Worm (Caenorhabditis elegans) whole organism, young adult: ENCODE data around the gene csr-1.

Experiments
- C06A6.2 ChIP-seq: fragments of 200-800 bp; sonication (Bioruptor generic); conservative IDR thresholded peaks from 2 replicates; pipeline ENCODE4 v1.3.6; 2022; ENCODE audit warnings: missing genetic modification characterization, missing compliant biosample characterization
- C17E4.6 ChIP-seq: fragments of 200-800 bp; sonication (Bioruptor generic); IDR thresholded peaks from 2 replicates; pipeline ENCODE4 v1.3.6; 2022; ENCODE audit warnings: missing genetic modification reagents, missing genetic modification characterization, missing compliant biosample characterization
- D2030.7 ChIP-seq: fragments of 200-800 bp; sonication (Bioruptor generic); IDR thresholded peaks from 2 replicates; pipeline ENCODE4 v1.3.6; 2022; ENCODE audit warnings: missing genetic modification reagents, missing genetic modification characterization, missing compliant biosample characterization
- F33H1.4 ChIP-seq: fragments of 200-800 bp; sonication (Bioruptor generic); IDR thresholded peaks from 2 replicates; pipeline ENCODE4 v1.3.6; 2022; ENCODE audit warnings: missing genetic modification reagents, missing genetic modification characterization, missing compliant biosample characterization
- F37B4.10 ChIP-seq: fragments of 200-800 bp; sonication (Bioruptor generic); IDR thresholded peaks from 2 replicates; pipeline ENCODE4 v1.3.6; 2022; ENCODE audit warnings: missing genetic modification characterization, missing compliant biosample characterization
- F49E8.2 ChIP-seq: sonication (generic microtip); optimal IDR thresholded peaks from 3 replicates; lab custom pipeline; 2017; ENCODE audit warnings: missing genetic modification characterization, mild to moderate bottlenecking, missing compliant biosample characterization, antibody characterized with exemption, moderate library complexity; ENCODE audit not compliant: insufficient read depth
- K11D2.4 ChIP-seq: fragments of 200-800 bp; sonication (Bioruptor generic); IDR thresholded peaks from 2 replicates; pipeline ENCODE4 v1.3.6; 2022; ENCODE audit warnings: missing genetic modification reagents, missing genetic modification characterization, missing compliant biosample characterization
- K12H6.12 ChIP-seq: fragments of 200-800 bp; sonication (Bioruptor generic); optimal IDR thresholded peaks from 2 replicates; lab custom pipeline; 2018; ENCODE audit warnings: mild to moderate bottlenecking, missing genetic modification characterization, missing compliant biosample characterization
- Y95B8A.8 ChIP-seq: fragments of 200-800 bp; sonication (Bioruptor generic); IDR thresholded peaks from 2 replicates; pipeline ENCODE4 v1.3.6; 2022; ENCODE audit warnings: missing genetic modification reagents, missing genetic modification characterization, missing compliant biosample characterization
- aptf-2 ChIP-seq: fragments of 200-800 bp; sonication (Bioruptor generic); conservative IDR thresholded peaks from 2 replicates; pipeline ENCODE4 v1.3.6; 2022; ENCODE audit warnings: missing genetic modification reagents, missing genetic modification characterization, missing compliant biosample characterization
- aptf-3 ChIP-seq: fragments of 200-800 bp; sonication (Bioruptor generic); IDR thresholded peaks from 2 replicates; pipeline ENCODE4 v1.3.6; 2022; ENCODE audit warnings: missing genetic modification characterization, missing compliant biosample characterization
- cebp-1 ChIP-seq, 2 experiments: fragments of 200-800 bp in 1 of 2; sonication (Bioruptor generic) in 1 of 2; sonication (generic microtip) in 1 of 2; IDR thresholded peaks in 1 of 2; optimal IDR thresholded peaks in 1 of 2; 2 replicates each; pipeline versions ENCODE4 v1.3.6 to Lab custom; 2017 to 2022; ENCODE audit warnings: missing compliant biosample characterization in 2 of 2, missing genetic modification characterization in 2 of 2, mild to moderate bottlenecking in 1 of 2, missing genetic modification reagents in 1 of 2, moderate library complexity in 1 of 2
- ceh-79 ChIP-seq: sonication (generic microtip); optimal IDR thresholded peaks from 2 replicates; lab custom pipeline; 2017; ENCODE audit warnings: mild to moderate bottlenecking, missing genetic modification characterization, missing compliant biosample characterization
- ceh-91 ChIP-seq: fragments of 200-800 bp; sonication (Bioruptor generic); IDR thresholded peaks from 2 replicates; pipeline ENCODE4 v1.3.6; 2022; ENCODE audit warnings: missing genetic modification reagents, missing genetic modification characterization, missing compliant biosample characterization
- dox-1 ChIP-seq: fragments of 200-800 bp; sonication (Bioruptor generic); IDR thresholded peaks from 2 replicates; pipeline ENCODE4 v1.3.6; 2022; ENCODE audit warnings: missing genetic modification reagents, missing genetic modification characterization, missing compliant biosample characterization
- efl-1 ChIP-seq: fragments of 150-350 bp; optimal IDR thresholded peaks from 2 replicates; lab custom pipeline; 2014; ENCODE audit warnings: missing biosample characterization, missing genetic modification reagents, missing genetic modification characterization
- egl-18 ChIP-seq: fragments of 200-800 bp; sonication (Bioruptor generic); IDR thresholded peaks from 2 replicates; pipeline ENCODE4 v1.3.6; 2022; ENCODE audit warnings: missing genetic modification reagents, missing genetic modification characterization, missing compliant biosample characterization
- egl-44 ChIP-seq: fragments of 200-800 bp; sonication (Bioruptor generic); IDR thresholded peaks from 2 replicates; pipeline ENCODE4 v1.3.6; 2022; ENCODE audit warnings: missing genetic modification reagents, missing genetic modification characterization, missing compliant biosample characterization
- ekl-4 ChIP-seq: fragments of 200-800 bp; sonication (Bioruptor generic); IDR thresholded peaks from 2 replicates; pipeline ENCODE4 v1.3.6; 2022; ENCODE audit warnings: missing genetic modification reagents, missing genetic modification characterization, missing compliant biosample characterization
- gei-17 ChIP-seq: fragments of 200-800 bp; sonication (Bioruptor generic); optimal IDR thresholded peaks from 2 replicates; lab custom pipeline; 2018; ENCODE audit warnings: mild to moderate bottlenecking, missing genetic modification characterization, missing compliant biosample characterization
- hlh-26 ChIP-seq: fragments of 200-800 bp; sonication (Bioruptor generic); conservative IDR thresholded peaks from 2 replicates; pipeline ENCODE4 v1.3.6; 2022; ENCODE audit warnings: missing genetic modification reagents, missing genetic modification characterization, missing compliant biosample characterization
- hmg-1.2 ChIP-seq: fragments of 200-800 bp; sonication (Bioruptor generic); IDR thresholded peaks from 2 replicates; pipeline ENCODE4 v1.3.6; 2022; ENCODE audit warnings: missing genetic modification reagents, missing genetic modification characterization, missing compliant biosample characterization
- hrde-1 ChIP-seq: sonication (generic microtip); optimal IDR thresholded peaks from 2 replicates; lab custom pipeline; 2016; ENCODE audit warnings: missing genetic modification characterization, mild to moderate bottlenecking, missing compliant biosample characterization, moderate library complexity, missing genotype, missing genetic modification reagents, borderline replicate concordance
- let-526 ChIP-seq: fragments of 200-800 bp; sonication (Bioruptor generic); IDR thresholded peaks from 2 replicates; pipeline ENCODE4 v1.3.6; 2022; ENCODE audit warnings: missing genetic modification reagents, missing genetic modification characterization, missing compliant biosample characterization
- lin-35 ChIP-seq, 3 experiments: fragments of 150-350 bp in 2 of 3; sonication (generic microtip) in 1 of 3; optimal IDR thresholded peaks; 2 replicates each; lab custom pipeline; 2014 to 2018; ENCODE audit warnings: missing biosample characterization in 3 of 3, missing genetic modification characterization in 3 of 3, missing genetic modification reagents in 3 of 3
- lsl-1 ChIP-seq: fragments of 200-800 bp; sonication (Bioruptor generic); optimal IDR thresholded peaks from 2 replicates; lab custom pipeline; 2018; ENCODE audit warnings: mild to moderate bottlenecking, missing genetic modification characterization, moderate library complexity, missing compliant biosample characterization
- lsy-27 ChIP-seq: sonication (generic microtip); optimal IDR thresholded peaks from 2 replicates; lab custom pipeline; 2017; ENCODE audit warnings: missing genetic modification characterization, mild to moderate bottlenecking, missing compliant biosample characterization, antibody characterized with exemption, missing genotype, borderline replicate concordance; ENCODE audit not compliant: insufficient read depth
- madf-3 ChIP-seq: fragments of 200-800 bp; sonication (Bioruptor generic); IDR thresholded peaks from 2 replicates; pipeline ENCODE4 v1.3.6; 2022; ENCODE audit warnings: missing genetic modification reagents, missing genetic modification characterization, missing compliant biosample characterization
- nhr-179 ChIP-seq: sonication (generic microtip); optimal IDR thresholded peaks from 2 replicates; lab custom pipeline; 2016; ENCODE audit warnings: mild to moderate bottlenecking, missing genetic modification characterization, missing compliant biosample characterization
- rcor-1 ChIP-seq: fragments of 200-800 bp; sonication (Bioruptor generic); IDR thresholded peaks from 2 replicates; pipeline ENCODE4 v1.3.6; 2022; ENCODE audit warnings: missing genetic modification reagents, missing genetic modification characterization, missing compliant biosample characterization
- rec-8 ChIP-seq, 2 experiments: sonication (generic microtip); optimal IDR thresholded peaks; 2 replicates each; lab custom pipeline; 2016; ENCODE audit warnings: mild to moderate bottlenecking in 2 of 2, missing genetic modification characterization in 2 of 2, missing genetic modification reagents in 2 of 2, missing genotype in 2 of 2, missing biosample characterization in 1 of 2, missing compliant biosample characterization in 1 of 2, moderate library complexity in 1 of 2
- snpc-1.1 ChIP-seq: sonication (generic microtip); optimal IDR thresholded peaks from 2 replicates; lab custom pipeline; 2017; ENCODE audit warnings: missing genetic modification characterization, mild to moderate bottlenecking, missing compliant biosample characterization, antibody characterized with exemption, moderate library complexity, missing genotype, missing genetic modification reagents; ENCODE audit not compliant: insufficient read depth
- snpc-1.3 ChIP-seq: sonication (generic microtip); optimal IDR thresholded peaks from 2 replicates; lab custom pipeline; 2017; ENCODE audit warnings: missing genetic modification characterization, mild to moderate bottlenecking, missing compliant biosample characterization, antibody characterized with exemption, moderate library complexity, missing genotype, missing genetic modification reagents; ENCODE audit not compliant: insufficient read depth
- snpc-3.4 ChIP-seq: sonication (generic microtip); optimal IDR thresholded peaks from 2 replicates; lab custom pipeline; 2017; ENCODE audit warnings: missing genetic modification characterization, mild to moderate bottlenecking, missing compliant biosample characterization, antibody characterized with exemption, moderate library complexity, missing genotype, missing genetic modification reagents
- snpc-4 ChIP-seq, 5 experiments: fragments of 150-350 bp in 1 of 5; sonication (generic microtip) in 4 of 5; optimal IDR thresholded peaks; 2 replicates each; lab custom pipeline; 2014 to 2018; ENCODE audit warnings: missing genetic modification characterization in 5 of 5, missing biosample characterization in 3 of 5, antibody characterized with exemption in 2 of 5, mild to moderate bottlenecking in 2 of 5, missing compliant biosample characterization in 2 of 5, missing genotype in 2 of 5, moderate library complexity in 2 of 5, missing genetic modification reagents in 1 of 5
- tlf-1 ChIP-seq: fragments of 200-800 bp; sonication (Bioruptor generic); optimal IDR thresholded peaks from 2 replicates; lab custom pipeline; 2018; ENCODE audit warnings: mild to moderate bottlenecking, missing genetic modification characterization, missing compliant biosample characterization
- zfh-2 ChIP-seq: fragments of 200-800 bp; sonication (Bioruptor generic); conservative IDR thresholded peaks from 2 replicates; pipeline ENCODE4 v1.3.6; 2022; ENCODE audit warnings: missing genetic modification reagents, missing genetic modification characterization, missing compliant biosample characterization
- ztf-18 ChIP-seq: sonication (generic microtip); optimal IDR thresholded peaks from 2 replicates; lab custom pipeline; 2016; ENCODE audit warnings: missing genotype, mild to moderate bottlenecking, missing genetic modification characterization, missing compliant biosample characterization
- ztf-26 ChIP-seq: sonication (generic microtip); optimal IDR thresholded peaks from 2 replicates; lab custom pipeline; 2017; ENCODE audit warnings: missing genetic modification characterization, missing compliant biosample characterization

Gene csr-1

DNA sequence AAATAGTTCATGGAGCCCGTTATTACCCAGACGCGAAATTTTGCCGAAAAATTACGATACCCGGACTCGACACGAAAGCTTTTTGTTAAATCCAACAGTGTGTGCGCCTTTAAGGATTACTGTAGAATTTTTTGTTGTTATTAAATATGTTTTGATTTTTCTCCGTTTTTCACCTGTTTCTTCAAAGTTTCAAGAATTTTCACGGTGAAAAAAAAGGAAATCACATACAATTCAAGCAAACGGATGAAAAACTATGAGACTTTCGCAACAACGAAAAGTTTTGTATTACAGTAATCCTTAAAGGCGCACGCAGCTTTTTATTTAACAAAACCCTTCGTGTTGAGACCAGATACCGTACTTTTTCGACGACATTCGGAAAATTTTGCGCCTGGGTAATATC is 3.1 kb upstream of the csr-1 start:
- TF ChIP-seq rcor-1 (GFP tag; lab: Robert Waterston, UW): no peak
- peak; percentile 63 for TF ChIP-seq lsl-1
- no peak for TF ChIP-seq let-526 (GFP tag; lab: Robert Waterston, UW)
- no peak for TF ChIP-seq lsy-27
- no peak for TF ChIP-seq F33H1.4
- no peak for TF ChIP-seq D2030.7 (GFP tag; lab: Robert Waterston, UW)
- TF ChIP-seq efl-1: no peak
- TF ChIP-seq, all 124 proteins: peak for 1

DNA sequence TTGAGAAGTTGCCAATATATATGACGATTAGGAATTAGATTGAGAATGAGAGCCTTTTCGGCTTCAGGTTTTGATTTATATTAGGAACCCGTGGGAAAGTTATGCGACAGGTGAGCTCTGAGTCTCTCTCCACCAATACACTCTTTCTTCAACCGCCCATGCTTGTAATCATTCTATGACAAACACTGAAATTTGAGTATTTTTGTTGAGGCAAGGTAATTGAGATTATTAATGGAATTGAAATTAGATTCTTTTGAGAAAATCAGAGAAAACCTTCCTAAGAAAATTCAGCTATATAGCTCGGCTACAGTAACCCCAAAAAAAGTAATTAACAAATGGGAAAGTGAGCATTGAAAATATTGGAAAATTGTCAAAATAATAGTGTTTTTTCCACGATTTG is 1.2 kb upstream of the csr-1 start, which contains the start of gene ceh-19:
Gene ceh-19, minus strand, starts transcription at position 101 of the 400 bp plus-strand sequence.
- no peak for TF ChIP-seq C06A6.2 (GFP tag; lab: Robert Waterston, UW)
- TF ChIP-seq egl-44 (GFP tag; lab: Robert Waterston, UW): no peak
- TF ChIP-seq ztf-18: no peak
- TF ChIP-seq ceh-79 (tag; lab: Kevin White, UChicago): no peak

DNA sequence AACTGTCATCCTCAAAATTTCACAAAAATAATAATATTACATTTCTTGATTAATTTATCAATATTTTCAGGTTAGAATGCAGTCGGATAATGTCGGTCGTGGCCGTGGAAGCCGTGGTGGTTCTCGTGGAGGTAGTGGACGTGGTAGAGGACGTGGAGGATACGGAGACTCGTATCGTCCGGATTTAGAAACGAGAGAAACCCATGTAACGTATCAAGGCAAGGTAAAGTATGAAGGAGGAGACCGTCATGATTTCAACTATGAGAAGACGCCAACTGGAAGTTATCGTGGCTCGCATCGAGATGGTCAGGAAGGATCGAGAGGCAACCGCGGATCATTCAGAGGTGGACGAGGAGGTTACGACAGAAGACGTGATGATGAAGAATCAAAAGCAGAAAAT is 437 bp downstream of the csr-1 start, which contains the start of gene frpr-10:
Gene frpr-10, plus strand, starts transcription at position 301 of the 400 bp plus-strand sequence.
- TF ChIP-seq zfh-2 (GFP tag; lab: Robert Waterston, UW) (0 out of 2 replicates have a peak, but pooled peaks have one; percentile 20), dox-1 (GFP tag; lab: Robert Waterston, UW) (no peak)

DNA sequence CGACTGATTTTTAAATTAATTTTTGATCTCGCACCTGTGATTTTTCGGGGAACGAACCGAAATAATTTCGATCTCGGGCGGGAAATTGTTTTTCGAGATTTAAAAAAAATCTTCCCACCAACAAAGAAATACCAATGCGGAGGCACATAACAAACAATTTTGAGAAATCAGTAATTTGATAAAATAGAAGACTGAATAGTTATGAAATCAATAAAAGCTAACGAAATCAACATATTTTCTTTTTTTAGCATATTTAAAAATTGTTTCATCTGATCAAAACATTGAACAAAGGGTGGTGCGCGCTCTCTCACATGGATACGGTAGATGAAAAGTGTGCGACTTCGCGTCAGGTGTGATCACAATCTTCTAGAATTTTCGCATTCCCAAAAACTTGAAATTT is 1.0 kb downstream of the csr-1 start:
- TF ChIP-seq madf-3 (GFP tag; lab: Robert Waterston, UW): peak; percentile 53; the same call in 1 of the 2 replicates
- TF ChIP-seq hmg-1.2 (GFP tag; lab: Robert Waterston, UW): peak; percentile 24; the same call in 1 of the 2 replicates
- TF ChIP-seq D2030.7 (GFP tag; lab: Robert Waterston, UW): peak; percentile 81
- TF ChIP-seq cebp-1 (GFP tag; IDR thresholded peaks at IDR 0.05; lab: Robert Waterston, UW): no peak
- TF ChIP-seq cebp-1 (tag; optimal IDR thresholded peaks at IDR 0.05; lab: Kevin White, UChicago): no peak
- no peak for TF ChIP-seq rec-8 (tag; optimal IDR thresholded peaks at IDR 0.05; lab: Kevin White, UChicago)
- TF ChIP-seq K11D2.4 (GFP tag; lab: Robert Waterston, UW): no peak
- no peak for TF ChIP-seq ztf-26 (tag; lab: Kevin White, UChicago)
- 0 out of 2 replicates have a peak, but pooled peaks have one; percentile 11 for TF ChIP-seq C17E4.6 (GFP tag; lab: Robert Waterston, UW)
- peak; percentile 44; the same call in 1 of the 2 replicates for TF ChIP-seq Y95B8A.8 (GFP tag; lab: Robert Waterston, UW)
- no peak for TF ChIP-seq hlh-26 (GFP tag; lab: Robert Waterston, UW)
- peak; percentile 83 for TF ChIP-seq snpc-1.3 (tag; lab: Kevin White, UChicago)
- no peak for TF ChIP-seq snpc-1.1 (tag; lab: Kevin White, UChicago)
- peak; percentile 92 for TF ChIP-seq lsl-1
- no peak for TF ChIP-seq nhr-179 (tag; lab: Kevin White, UChicago)
- no peak for TF ChIP-seq K12H6.12 (tag; lab: Kevin White, UChicago)
- peak; percentile 93 for TF ChIP-seq efl-1
- TF ChIP-seq dox-1 (GFP tag; lab: Robert Waterston, UW): peak; percentile 54
- no peak for TF ChIP-seq lsy-27
- peak; percentile 81 for TF ChIP-seq snpc-3.4 (tag; lab: Kevin White, UChicago)
- TF ChIP-seq hrde-1 (tag; lab: Kevin White, UChicago): peak; percentile 32
- no peak for TF ChIP-seq lin-35 (GFP tag; optimal IDR thresholded peaks at IDR 0.05; lab: Kevin White, UChicago)
- TF ChIP-seq aptf-3 (GFP tag; lab: Robert Waterston, UW): no peak
- no peak for TF ChIP-seq gei-17 (GFP tag; lab: Kevin White, UChicago)
- TF ChIP-seq snpc-4 (GFP tag; optimal IDR thresholded peaks at IDR 0.05; lab: Kevin White, UChicago): peak; percentile 4
- TF ChIP-seq snpc-4 (tag; optimal IDR thresholded peaks at IDR 0.05; lab: Kevin White, UChicago): peak in 2 of 4 experiments; percentile 44 to 49
- TF ChIP-seq F49E8.2: peak; percentile 81
- TF ChIP-seq F37B4.10 (GFP tag; lab: Robert Waterston, UW): no peak
- peak; percentile 61 for TF ChIP-seq tlf-1 (GFP tag; lab: Kevin White, UChicago)
- peak; percentile 91 for TF ChIP-seq aptf-2 (GFP tag; lab: Robert Waterston, UW)
- peak; percentile 84 for TF ChIP-seq ceh-91 (GFP tag; lab: Robert Waterston, UW)
- TF ChIP-seq ekl-4 (GFP tag; lab: Robert Waterston, UW): 0 out of 2 replicates have a peak, but pooled peaks have one; percentile 13
- TF ChIP-seq egl-18: no peak
